Fruit fly (Drosophila melanogaster): ENCODE measurements around the gene CG7376.

CG7376 gene

DNA sequence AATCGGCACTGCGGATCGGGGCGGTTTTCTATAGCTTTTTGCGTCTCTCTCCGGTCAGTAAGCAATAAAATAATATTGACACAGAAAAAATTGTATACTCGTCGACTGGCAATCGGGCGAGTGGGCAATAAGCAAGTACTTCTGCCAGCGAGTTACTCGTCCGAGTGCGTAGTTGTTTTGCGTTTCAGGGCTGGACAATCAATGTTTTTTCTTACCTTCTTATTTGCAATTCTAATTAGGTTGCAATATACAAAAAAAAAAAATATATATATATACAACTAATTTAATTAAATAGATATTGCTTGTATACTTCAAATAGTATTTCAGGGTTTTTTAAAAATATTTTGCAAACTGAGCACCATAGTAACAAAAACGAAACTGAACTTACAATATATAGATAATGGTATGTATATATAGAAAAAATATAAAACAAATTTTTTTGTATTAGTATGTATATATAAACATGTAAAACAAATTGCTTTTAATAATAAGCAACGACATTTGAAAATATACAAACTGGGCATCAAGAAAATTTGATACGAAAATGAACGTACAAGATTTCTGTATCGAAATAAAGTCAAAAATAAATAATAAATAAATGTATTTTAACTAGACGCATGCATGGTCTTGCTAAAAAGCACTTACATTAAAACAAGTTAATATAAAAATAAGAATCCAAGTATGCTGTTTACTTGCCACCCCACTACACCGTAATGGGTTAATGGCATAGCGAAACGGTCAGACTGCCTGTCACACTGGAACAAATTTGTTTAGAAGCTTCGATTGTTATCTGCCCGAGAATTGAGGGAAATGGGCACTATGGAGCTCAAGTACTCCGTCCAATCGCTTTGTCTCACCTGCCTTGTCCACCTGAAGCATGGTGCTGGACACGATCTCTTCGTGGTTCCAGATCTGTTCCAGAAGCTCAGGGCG lies 15.2 kb downstream of the CG7376 start, which contains the start of the genes D19A and CG7386 (continued):
- TF ChIP-seq Doc3 (GFP tag; IDR thresholded peaks at IDR 0.05; ENCODE audit: partially characterized antibody) = 0 out of 3 replicates have a peak, but pooled peaks have one; percentile 25
- peak; percentile 54 for TF ChIP-seq B-H2 (GFP tag; optimal IDR thresholded peaks at IDR 0.05)
- TF ChIP-seq CG12942 (GFP tag; optimal IDR thresholded peaks at IDR 0.05) = no peak
- TF ChIP-seq tup (GFP tag; optimal IDR thresholded peaks at IDR 0.05) = peak; percentile 5
- peak; percentile 31 for TF ChIP-seq CG15696 (tag; optimal IDR thresholded peaks at IDR 0.05)
- TF ChIP-seq slou (GFP tag; optimal IDR thresholded peaks at IDR 0.05) = peak; percentile 28
- TF ChIP-seq otp (GFP tag; IDR thresholded peaks at IDR 0.05) = no peak
- TF ChIP-seq nmo (GFP tag; optimal IDR thresholded peaks at IDR 0.05) = peak; percentile 21
- no peak for TF ChIP-seq hb (GFP tag; IDR thresholded peaks at IDR 0.05; ENCODE audit: partially characterized antibody)
- peak; percentile 62 for TF ChIP-seq stwl (tag; optimal IDR thresholded peaks at IDR 0.05)
- peak; percentile 56 for TF ChIP-seq CG10366 (GFP tag; IDR thresholded peaks at IDR 0.05)
- TF ChIP-seq CG9609 (GFP tag; optimal IDR thresholded peaks at IDR 0.05) = peak; percentile 45
- peak; percentile 49 for TF ChIP-seq al (GFP tag; IDR thresholded peaks at IDR 0.05)
- peak; percentile 65 for TF ChIP-seq CG15269 (tag; optimal IDR thresholded peaks at IDR 0.05)
- no peak for TF ChIP-seq CG3065 (GFP tag; optimal IDR thresholded peaks at IDR 0.05)
- TF ChIP-seq crol (GFP tag; IDR thresholded peaks at IDR 0.05) = no peak
- peak; percentile 97 for TF ChIP-seq vvl (GFP tag; IDR thresholded peaks at IDR 0.05)
- TF ChIP-seq croc (GFP tag; conservative IDR thresholded peaks at IDR 0.05) = peak; percentile 14; the same call in 1 of the 3 replicates
- TF ChIP-seq CG12659 (GFP tag; optimal IDR thresholded peaks at IDR 0.05) = peak; percentile 49
- TF ChIP-seq Abd-B (GFP tag; optimal IDR thresholded peaks at IDR 0.05) = no peak
- TF ChIP-seq Doc2 (GFP tag; IDR thresholded peaks at IDR 0.05) = no peak
- TF ChIP-seq CG10321 (GFP tag; IDR thresholded peaks at IDR 0.05) = no peak
- TF ChIP-seq CG18764 (GFP tag; optimal IDR thresholded peaks at IDR 0.05) = peak; percentile 4
- peak; percentile 56 for TF ChIP-seq CG7786 (GFP tag; optimal IDR thresholded peaks at IDR 0.05)
- no peak for TF ChIP-seq Hr78 (GFP tag; optimal IDR thresholded peaks at IDR 0.05)
- 0 out of 3 replicates have a peak, but pooled peaks have one; percentile 8 for TF ChIP-seq sr (GFP tag; IDR thresholded peaks at IDR 0.05)
- TF ChIP-seq slp2 (GFP tag; optimal IDR thresholded peaks at IDR 0.05) = peak; percentile 49
- TF ChIP-seq CG17612 (GFP tag; IDR thresholded peaks at IDR 0.05) = no peak
- TF ChIP-seq ssp (GFP tag; IDR thresholded peaks at IDR 0.05) = peak; percentile 18; the same call in 1 of the 2 replicates
- TF ChIP-seq da (GFP tag; optimal IDR thresholded peaks at IDR 0.05) = no peak
- TF ChIP-seq zfh1 (GFP tag; IDR thresholded peaks at IDR 0.05) = peak; percentile 72
- peak; percentile 77 for TF ChIP-seq H15 (GFP tag; IDR thresholded peaks at IDR 0.05)
- no peak for TF ChIP-seq chinmo (GFP tag; IDR thresholded peaks at IDR 0.05; ENCODE audit: partially characterized antibody)
- TF ChIP-seq chm (GFP tag; IDR thresholded peaks at IDR 0.05) = peak; percentile 15; the same call in 1 of the 2 replicates
- peak; percentile 46 for TF ChIP-seq pb (GFP tag; optimal IDR thresholded peaks at IDR 0.05)
- TF ChIP-seq CG6683 (GFP tag; optimal IDR thresholded peaks at IDR 0.05) = no peak
- no peak for TF ChIP-seq danr (GFP tag; IDR thresholded peaks at IDR 0.05)
- TF ChIP-seq CG5953 (GFP tag; IDR thresholded peaks at IDR 0.05) = 0 out of 2 replicates have a peak, but pooled peaks have one; percentile 25
- TF ChIP-seq Chrac-16 (GFP tag; optimal IDR thresholded peaks at IDR 0.05) = peak; percentile 5
- peak; percentile 45 for TF ChIP-seq dmrt99B (tag; optimal IDR thresholded peaks at IDR 0.05)
- no peak for TF ChIP-seq abd-A (tag; optimal IDR thresholded peaks at IDR 0.05)
- no peak for TF ChIP-seq Deaf1 (tag; optimal IDR thresholded peaks at IDR 0.05)
- no peak for TF ChIP-seq ash1 (GFP tag; optimal IDR thresholded peaks at IDR 0.05)
- TF ChIP-seq CG7839 (tag; optimal IDR thresholded peaks at IDR 0.05) = peak; percentile 61
- TF ChIP-seq CG15011 (GFP tag; optimal IDR thresholded peaks at IDR 0.05) = no peak
- TF ChIP-seq E2f2 (GFP tag; IDR thresholded peaks at IDR 0.05) = no peak; the same call in 1 of the 2 replicates
- TF ChIP-seq CG10147 (GFP tag; optimal IDR thresholded peaks at IDR 0.05) = peak; percentile 45
- TF ChIP-seq Gug (GFP tag; IDR thresholded peaks at IDR 0.05) = peak; percentile 75; the same call in 3 of the 4 replicates
